Worm (Caenorhabditis elegans): ENCODE data around the gene F33H1.4.
A peak's percentile ranks its signal among the peaks of the same experiment; 100 is the strongest.

The F33H1.4 gene

DNA sequence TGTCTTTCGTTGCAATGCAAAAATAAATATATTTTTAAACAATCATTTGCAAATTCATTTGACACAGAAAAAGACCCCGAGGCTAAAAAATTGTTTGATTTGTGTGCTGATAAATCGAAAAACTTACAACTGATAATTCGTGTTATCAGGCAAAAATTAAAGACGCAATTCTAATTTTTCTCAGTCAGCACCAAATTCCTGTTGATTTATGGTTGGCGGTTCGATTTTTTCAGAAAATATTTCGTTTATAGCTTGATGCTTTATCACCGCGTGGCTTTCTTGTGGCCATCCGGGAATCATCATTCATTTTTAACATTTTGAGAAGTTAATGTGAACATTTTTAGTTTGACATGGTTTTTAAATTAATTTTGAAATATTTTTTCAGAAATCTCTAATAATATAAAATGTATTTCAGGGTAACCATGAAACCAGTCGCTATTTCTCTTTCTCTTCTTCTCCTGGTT, 35.2 kb upstream of the F33H1.4 start, which contains the start of gene asah-2:
Gene asah-2 (plus strand): TSS at position 414 of the 464 bp plus-strand sequence.
- no peak for TF ChIP-seq F13C5.2 (tag; optimal IDR thresholded peaks at IDR 0.05)
- TF ChIP-seq tbx-11 (GFP tag; IDR thresholded peaks at IDR 0.05): no peak
- no peak for TF ChIP-seq scrt-1 (GFP tag; IDR thresholded peaks at IDR 0.05)
- no peak for TF ChIP-seq hmbx-1 (tag; optimal IDR thresholded peaks at IDR 0.05)
- no peak for TF ChIP-seq hnd-1 (tag; optimal IDR thresholded peaks at IDR 0.05)
- no peak for TF ChIP-seq pes-1 (GFP tag; IDR thresholded peaks at IDR 0.05)
- no peak for TF ChIP-seq aly-1 (tag; optimal IDR thresholded peaks at IDR 0.05)
- TF ChIP-seq sea-1 (GFP tag; conservative IDR thresholded peaks at IDR 0.05): no peak
- TF ChIP-seq hmg-4 (GFP tag; optimal IDR thresholded peaks at IDR 0.05): no peak
- no peak for TF ChIP-seq tbx-37 (GFP tag; conservative IDR thresholded peaks at IDR 0.05)
- TF ChIP-seq B0310.2 (tag; optimal IDR thresholded peaks at IDR 0.05): no peak
- no peak for TF ChIP-seq ceh-13 (GFP tag; optimal IDR thresholded peaks at IDR 0.05)

DNA sequence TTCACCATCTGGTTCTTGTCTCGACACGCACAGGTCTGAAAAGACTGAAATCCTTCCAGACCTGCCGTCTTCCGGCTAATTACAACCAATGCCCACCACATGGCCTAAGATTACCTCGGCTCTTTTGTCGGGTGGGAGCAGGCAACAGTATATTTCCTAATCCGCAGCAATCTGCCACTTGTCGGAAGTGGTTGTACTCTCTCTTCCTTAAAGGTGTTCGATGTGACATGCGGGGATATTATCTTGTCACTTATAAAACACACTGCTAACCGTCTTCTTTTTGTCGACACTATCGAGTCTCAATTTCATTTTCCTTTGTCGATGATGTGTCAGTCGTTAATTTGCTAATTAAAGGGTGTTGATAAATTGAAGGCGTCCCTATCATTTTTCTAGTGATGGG, 30.4 kb upstream of the F33H1.4 start, which contains the start of gene F27E5.3:
Gene F27E5.3 (minus strand): TSS at position 101 of the 400 bp plus-strand sequence.
- TF ChIP-seq sea-1 (GFP tag; conservative IDR thresholded peaks at IDR 0.05): no peak
- no peak for TF ChIP-seq tbx-11 (GFP tag; IDR thresholded peaks at IDR 0.05)
- TF ChIP-seq B0310.2 (tag; optimal IDR thresholded peaks at IDR 0.05): no peak
- TF ChIP-seq ets-7 (tag; optimal IDR thresholded peaks at IDR 0.05): no peak
- TF ChIP-seq ceh-13 (GFP tag; optimal IDR thresholded peaks at IDR 0.05): no peak
- TF ChIP-seq pes-1 (GFP tag; IDR thresholded peaks at IDR 0.05): no peak
- no peak for TF ChIP-seq ama-1 (optimal IDR thresholded peaks at IDR 0.05)
- TF ChIP-seq tra-4 (tag; optimal IDR thresholded peaks at IDR 0.05): no peak
- no peak for TF ChIP-seq hmbx-1 (tag; optimal IDR thresholded peaks at IDR 0.05)

DNA sequence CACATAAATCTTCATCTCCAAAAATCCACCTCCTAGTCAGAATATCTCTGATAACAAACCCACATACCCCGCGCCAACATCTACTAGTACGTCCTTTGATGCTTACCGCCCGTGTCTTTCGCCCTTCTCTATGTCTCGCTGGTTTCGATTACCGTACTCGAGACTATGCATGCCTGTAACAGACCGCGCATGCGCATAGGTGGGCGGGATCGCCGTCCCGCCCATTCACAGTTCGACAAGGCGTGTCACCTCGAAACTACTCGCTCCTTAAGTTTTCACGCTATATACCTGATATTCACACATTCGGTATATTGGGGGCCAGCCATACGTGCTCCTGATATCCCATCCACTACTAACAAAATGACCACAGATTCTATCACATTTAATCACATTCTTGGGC, 28.0 kb upstream of the F33H1.4 start, which contains the start of gene pax-3:
Gene pax-3 (plus strand): TSS at position 83 of the 400 bp plus-strand sequence.
- TF ChIP-seq aly-1 (tag; optimal IDR thresholded peaks at IDR 0.05) (no peak), tbx-37 (GFP tag; conservative IDR thresholded peaks at IDR 0.05) (no peak), tbx-11 (GFP tag; IDR thresholded peaks at IDR 0.05) (no peak), hnd-1 (tag; optimal IDR thresholded peaks at IDR 0.05) (no peak), scrt-1 (GFP tag; IDR thresholded peaks at IDR 0.05) (no peak), ama-1 (optimal IDR thresholded peaks at IDR 0.05) (no peak)

ce11 chrII:10147502-10147901, 26.9 kb upstream of the F33H1.4 start:
- TF ChIP-seq pes-1 (GFP tag; IDR thresholded peaks at IDR 0.05) (no peak), scrt-1 (GFP tag; IDR thresholded peaks at IDR 0.05) (no peak), aly-1 (tag; optimal IDR thresholded peaks at IDR 0.05) (no peak), hmg-4 (GFP tag; optimal IDR thresholded peaks at IDR 0.05) (no peak), B0310.2 (tag; optimal IDR thresholded peaks at IDR 0.05) (no peak), flt-1 (GFP tag; IDR thresholded peaks at IDR 0.05) (no peak), ets-7 (tag; optimal IDR thresholded peaks at IDR 0.05) (no peak), hmbx-1 (tag; optimal IDR thresholded peaks at IDR 0.05) (no peak), ceh-36 (tag; optimal IDR thresholded peaks at IDR 0.05) (no peak), hnd-1 (tag; optimal IDR thresholded peaks at IDR 0.05) (no peak), ama-1 (optimal IDR thresholded peaks at IDR 0.05) (no peak), tra-4 (tag; optimal IDR thresholded peaks at IDR 0.05) (no peak), F13C5.2 (tag; optimal IDR thresholded peaks at IDR 0.05) (no peak), ceh-13 (GFP tag; optimal IDR thresholded peaks at IDR 0.05) (no peak), tbx-37 (GFP tag; conservative IDR thresholded peaks at IDR 0.05) (no peak), tbx-11 (GFP tag; IDR thresholded peaks at IDR 0.05) (no peak), sea-1 (GFP tag; conservative IDR thresholded peaks at IDR 0.05) (no peak)

ce11 chrII:10155106-10155505, 19.3 kb upstream of the F33H1.4 start, which contains the start of gene nlp-63:
nlp-63 (plus strand) TSS chrII:10155406.
- TF ChIP-seq tbx-37 (GFP tag; conservative IDR thresholded peaks at IDR 0.05) (no peak), ets-7 (tag; optimal IDR thresholded peaks at IDR 0.05) (no peak), hmbx-1 (tag; optimal IDR thresholded peaks at IDR 0.05) (no peak), ceh-36 (tag; optimal IDR thresholded peaks at IDR 0.05) (no peak), ceh-13 (GFP tag; optimal IDR thresholded peaks at IDR 0.05) (no peak), hmg-4 (GFP tag; optimal IDR thresholded peaks at IDR 0.05) (no peak), hnd-1 (tag; optimal IDR thresholded peaks at IDR 0.05) (no peak), scrt-1 (GFP tag; IDR thresholded peaks at IDR 0.05) (no peak), B0310.2 (tag; optimal IDR thresholded peaks at IDR 0.05) (no peak), aly-1 (tag; optimal IDR thresholded peaks at IDR 0.05) (no peak), F13C5.2 (tag; optimal IDR thresholded peaks at IDR 0.05) (no peak), ama-1 (optimal IDR thresholded peaks at IDR 0.05) (no peak)

DNA sequence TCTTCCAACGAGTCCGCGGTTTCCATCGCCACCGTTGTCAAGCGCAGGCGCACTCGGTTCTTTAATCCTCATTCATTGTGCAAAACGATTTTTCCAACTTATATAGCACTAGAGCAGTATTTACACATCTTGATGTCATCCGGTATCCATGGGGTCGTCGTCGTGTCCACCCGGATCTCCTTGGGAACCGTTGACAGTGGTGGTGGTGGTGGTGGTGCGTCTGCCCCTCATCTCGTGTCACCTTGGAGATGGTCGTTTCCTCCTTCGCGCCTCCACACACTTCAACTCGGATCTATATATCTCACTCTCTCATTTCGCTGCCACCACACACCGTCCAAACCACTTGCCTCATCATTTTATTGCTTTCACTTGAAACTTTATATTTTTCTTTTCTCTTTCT, 11.7 kb upstream of the F33H1.4 start:
- TF ChIP-seq ceh-36 (tag; optimal IDR thresholded peaks at IDR 0.05): no peak
- TF ChIP-seq tbx-11 (GFP tag; IDR thresholded peaks at IDR 0.05): peak; percentile 50; the same call in 1 of the 2 replicates
- TF ChIP-seq aly-1 (tag; optimal IDR thresholded peaks at IDR 0.05): no peak
- no peak for TF ChIP-seq tra-4 (tag; optimal IDR thresholded peaks at IDR 0.05)
- TF ChIP-seq flt-1 (GFP tag; IDR thresholded peaks at IDR 0.05): no peak
- no peak for TF ChIP-seq B0310.2 (tag; optimal IDR thresholded peaks at IDR 0.05)

- no peak for TF ChIP-seq tbx-37 (GFP tag; conservative IDR thresholded peaks at IDR 0.05)
Observed at ce11 chrII:10164137-10164536, 10.3 kb upstream of the F33H1.4 start.

DNA sequence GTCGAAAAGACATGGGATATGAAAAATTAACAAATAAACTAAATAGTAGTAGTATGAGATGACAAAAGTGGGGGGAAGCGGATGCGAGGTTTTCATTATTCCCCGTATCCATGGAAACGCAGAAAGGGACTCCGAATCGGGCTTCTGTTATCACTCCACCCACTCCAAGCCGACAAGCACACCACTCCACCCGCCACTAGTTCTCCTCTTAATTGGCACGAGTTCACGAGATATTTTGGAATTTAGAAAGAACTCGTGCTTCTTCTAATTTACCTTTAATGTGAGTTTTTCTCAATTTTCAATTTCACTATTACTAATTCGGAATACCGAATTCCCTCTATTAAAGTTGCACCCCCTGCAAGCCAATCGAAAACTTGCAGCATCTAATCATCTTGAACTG, 8.1 kb upstream of the F33H1.4 start:
- TF ChIP-seq flt-1 (GFP tag; IDR thresholded peaks at IDR 0.05) (no peak), ceh-36 (tag; optimal IDR thresholded peaks at IDR 0.05) (no peak), tra-4 (tag; optimal IDR thresholded peaks at IDR 0.05) (no peak), hmg-4 (GFP tag; optimal IDR thresholded peaks at IDR 0.05) (no peak), B0310.2 (tag; optimal IDR thresholded peaks at IDR 0.05) (no peak), pes-1 (GFP tag; IDR thresholded peaks at IDR 0.05) (no peak), ceh-13 (GFP tag; optimal IDR thresholded peaks at IDR 0.05) (no peak), tbx-37 (GFP tag; conservative IDR thresholded peaks at IDR 0.05) (no peak), tbx-11 (GFP tag; IDR thresholded peaks at IDR 0.05) (no peak), scrt-1 (GFP tag; IDR thresholded peaks at IDR 0.05) (no peak), aly-1 (tag; optimal IDR thresholded peaks at IDR 0.05) (no peak), ama-1 (optimal IDR thresholded peaks at IDR 0.05) (no peak), hnd-1 (tag; optimal IDR thresholded peaks at IDR 0.05) (no peak), F13C5.2 (tag; optimal IDR thresholded peaks at IDR 0.05) (no peak), sea-1 (GFP tag; conservative IDR thresholded peaks at IDR 0.05) (no peak), hmbx-1 (tag; optimal IDR thresholded peaks at IDR 0.05) (no peak), ets-7 (tag; optimal IDR thresholded peaks at IDR 0.05) (no peak)
